Worm (Caenorhabditis elegans) whole organism, L4 larva: ENCODE results near the gene C05B5.1.
A peak's percentile ranks its signal among the peaks of the same experiment; 100 is the strongest.

Experiments used
- F10B5.3 ChIP-seq: sonication (generic microtip); optimal IDR thresholded peaks from 2 replicates; lab custom pipeline; 2016; ENCODE audit warnings: mild to moderate bottlenecking, missing genetic modification characterization, missing compliant biosample characterization
- F26F4.8 ChIP-seq: fragments of 200-800 bp; sonication (Bioruptor generic); conservative IDR thresholded peaks from 2 replicates; pipeline ENCODE4 v1.3.6; 2022; ENCODE audit warnings: missing genetic modification characterization, missing compliant biosample characterization
- F49E8.2 ChIP-seq: sonication (generic microtip); optimal IDR thresholded peaks from 2 replicates; lab custom pipeline; 2016; ENCODE audit warnings: missing compliant biosample characterization, mild to moderate bottlenecking, missing genetic modification characterization, borderline replicate concordance
- Y105C5A.15 ChIP-seq: fragments of 200-800 bp; sonication (Bioruptor generic); IDR thresholded peaks from 2 replicates; pipeline ENCODE4 v1.3.6; 2022; ENCODE audit warnings: missing genetic modification characterization, missing compliant biosample characterization
- Y5F2A.4 ChIP-seq: fragments of 200-800 bp; sonication (Bioruptor generic); optimal IDR thresholded peaks from 2 replicates; lab custom pipeline; 2018; ENCODE audit warnings: mild to moderate bottlenecking, missing genetic modification characterization, missing compliant biosample characterization
- Y75B8A.6 ChIP-seq: fragments of 200-800 bp; sonication (Bioruptor generic); IDR thresholded peaks from 2 replicates; pipeline ENCODE4 v1.3.6; 2022; ENCODE audit warnings: missing genetic modification reagents, missing genetic modification characterization, missing compliant biosample characterization
- ZK546.5 ChIP-seq, 2 experiments: sonication (generic microtip); optimal IDR thresholded peaks; 2 replicates each; lab custom pipeline; 2017; ENCODE audit warnings: missing biosample characterization in 2 of 2, missing genetic modification characterization in 2 of 2
- aha-1 ChIP-seq: fragments of 150-350 bp; peaks from one replicate; lab custom pipeline; 2014; ENCODE audit warnings: missing biosample characterization, missing genetic modification characterization
- attf-4 ChIP-seq: sonication (generic microtip); optimal IDR thresholded peaks from 3 replicates; lab custom pipeline; 2017; ENCODE audit warnings: missing biosample characterization, missing genetic modification characterization
- ceh-32 ChIP-seq: sonication (generic microtip); optimal IDR thresholded peaks from 2 replicates; lab custom pipeline; 2016; ENCODE audit warnings: mild to moderate bottlenecking, missing genetic modification characterization, missing compliant biosample characterization; ENCODE audit not compliant: poor library complexity
- ceh-62 ChIP-seq: sonication (generic microtip); optimal IDR thresholded peaks from 2 replicates; lab custom pipeline; 2017; ENCODE audit warnings: missing biosample characterization, missing genetic modification characterization
- ceh-82 ChIP-seq: sonication (generic microtip); optimal IDR thresholded peaks from 2 replicates; lab custom pipeline; 2017; ENCODE audit warnings: missing biosample characterization, missing genetic modification characterization
- cey-2 ChIP-seq: sonication (generic microtip); optimal IDR thresholded peaks from 3 replicates; lab custom pipeline; 2017; ENCODE audit warnings: missing genetic modification characterization, mild to moderate bottlenecking, missing compliant biosample characterization, antibody characterized with exemption, borderline replicate concordance; ENCODE audit not compliant: insufficient read depth
- ctbp-1 ChIP-seq: fragments of 200-800 bp; sonication (Bioruptor generic); IDR thresholded peaks from 2 replicates; pipeline ENCODE4 v1.3.6; 2022; ENCODE audit warnings: missing genetic modification reagents, missing genetic modification characterization, missing compliant biosample characterization
- daf-12 ChIP-seq: fragments of 150-350 bp; optimal IDR thresholded peaks from 2 replicates; lab custom pipeline; 2014; ENCODE audit warnings: missing biosample characterization, missing genetic modification reagents, missing genetic modification characterization
- daf-16 ChIP-seq, 3 experiments: sonication (generic microtip); optimal IDR thresholded peaks; 2 replicates each; lab custom pipeline; 2016 to 2017; ENCODE audit warnings: missing genetic modification characterization in 3 of 3, missing genetic modification reagents in 3 of 3, mild to moderate bottlenecking in 2 of 3, missing compliant biosample characterization in 2 of 3, missing biosample characterization in 1 of 3, moderate library complexity in 1 of 3
- dmd-8 ChIP-seq: fragments of 200-800 bp; sonication (Bioruptor generic); IDR thresholded peaks from 2 replicates; pipeline ENCODE4 v1.3.6; 2022; ENCODE audit warnings: missing genetic modification characterization, missing compliant biosample characterization
- dmd-9 ChIP-seq: fragments of 200-800 bp; sonication (Bioruptor generic); IDR thresholded peaks from 2 replicates; pipeline ENCODE4 v1.3.6; 2022; ENCODE audit warnings: missing genetic modification reagents, missing genetic modification characterization, missing compliant biosample characterization
- dve-1 ChIP-seq: sonication (generic microtip); optimal IDR thresholded peaks from 2 replicates; lab custom pipeline; 2017; ENCODE audit warnings: antibody characterized with exemption, mild to moderate bottlenecking, missing genetic modification characterization, missing compliant biosample characterization; ENCODE audit not compliant: insufficient read depth
- egl-27 ChIP-seq: sonication (generic microtip); optimal IDR thresholded peaks from 3 replicates; lab custom pipeline; 2017; ENCODE audit warnings: missing biosample characterization, missing genetic modification reagents, missing genetic modification characterization
- fkh-10 ChIP-seq: fragments of 150-350 bp; optimal IDR thresholded peaks from 2 replicates; lab custom pipeline; 2014; ENCODE audit warnings: missing biosample characterization, missing genetic modification reagents, missing genetic modification characterization
- gei-8 ChIP-seq: fragments of 200-800 bp; sonication (Bioruptor generic); optimal IDR thresholded peaks from 2 replicates; lab custom pipeline; 2018; ENCODE audit warnings: mild to moderate bottlenecking, missing genetic modification characterization, missing compliant biosample characterization
- jun-1 ChIP-seq: fragments of 150-350 bp; optimal IDR thresholded peaks from 2 replicates; lab custom pipeline; 2014; ENCODE audit warnings: missing biosample characterization, missing genetic modification reagents, missing genetic modification characterization
- lim-7 ChIP-seq: fragments of 200-800 bp; sonication (Bioruptor generic); IDR thresholded peaks from 2 replicates; pipeline ENCODE4 v1.3.6; 2022; ENCODE audit warnings: missing genetic modification characterization, missing compliant biosample characterization
- lin-39 ChIP-seq: fragments of 150-350 bp; optimal IDR thresholded peaks from 2 replicates; lab custom pipeline; 2014; ENCODE audit warnings: missing biosample characterization, missing genetic modification reagents, missing genetic modification characterization
- lsy-2 ChIP-seq, 2 experiments: fragments of 150-350 bp in 1 of 2; sonication (generic microtip) in 1 of 2; optimal IDR thresholded peaks; 2 replicates each; lab custom pipeline; 2014 to 2017; ENCODE audit warnings: missing biosample characterization in 2 of 2, missing genetic modification characterization in 2 of 2
- madf-5 ChIP-seq, 2 experiments: fragments of 200-800 bp; sonication (Bioruptor generic); IDR thresholded peaks; 2 replicates each; pipeline ENCODE4 v1.3.6; 2022; ENCODE audit warnings: missing compliant biosample characterization in 2 of 2, missing genetic modification characterization in 2 of 2
- mdl-1 ChIP-seq, 2 experiments: fragments of 150-350 bp in 1 of 2; sonication (generic microtip) in 1 of 2; optimal IDR thresholded peaks; 2 replicates each; lab custom pipeline; 2014 to 2017; ENCODE audit warnings: missing biosample characterization in 2 of 2, missing genetic modification characterization in 2 of 2
- mes-2 ChIP-seq: sonication (generic microtip); optimal IDR thresholded peaks from 2 replicates; lab custom pipeline; 2016; ENCODE audit warnings: missing genotype, mild to moderate bottlenecking, missing genetic modification characterization, missing compliant biosample characterization; ENCODE audit not compliant: poor library complexity, severe bottlenecking
- mxl-2 ChIP-seq: fragments of 200-800 bp; sonication (Bioruptor generic); conservative IDR thresholded peaks from 2 replicates; pipeline ENCODE4 v1.3.6; 2022; ENCODE audit warnings: missing genetic modification reagents, missing genetic modification characterization, missing compliant biosample characterization
- nhr-10 ChIP-seq: fragments of 150-350 bp; optimal IDR thresholded peaks from 2 replicates; lab custom pipeline; 2014; ENCODE audit warnings: missing biosample characterization, missing genetic modification characterization
- nhr-25 ChIP-seq: sonication (generic microtip); optimal IDR thresholded peaks from 2 replicates; lab custom pipeline; 2017; ENCODE audit warnings: missing genetic modification characterization, mild to moderate bottlenecking, missing compliant biosample characterization, antibody characterized with exemption, moderate library complexity, borderline replicate concordance; ENCODE audit not compliant: insufficient read depth
- nhr-28 ChIP-seq: fragments of 150-350 bp; optimal IDR thresholded peaks from 2 replicates; lab custom pipeline; 2014; ENCODE audit warnings: missing biosample characterization, missing genetic modification characterization
- nhr-41 ChIP-seq: fragments of 200-800 bp; sonication (Bioruptor generic); IDR thresholded peaks from 2 replicates; pipeline ENCODE4 v1.3.6; 2022; ENCODE audit warnings: missing genetic modification reagents, missing genetic modification characterization, missing compliant biosample characterization
- nhr-48 ChIP-seq: sonication (generic microtip); optimal IDR thresholded peaks from 2 replicates; lab custom pipeline; 2016; ENCODE audit warnings: mild to moderate bottlenecking, missing genetic modification characterization, missing compliant biosample characterization
- nhr-6 ChIP-seq: fragments of 150-350 bp; optimal IDR thresholded peaks from 2 replicates; lab custom pipeline; 2014; ENCODE audit warnings: missing biosample characterization, missing genetic modification characterization
- pqm-1 ChIP-seq: sonication (generic microtip); optimal IDR thresholded peaks from 2 replicates; lab custom pipeline; 2017; ENCODE audit warnings: missing biosample characterization, missing genetic modification characterization
- spr-3 ChIP-seq: fragments of 200-800 bp; sonication (Bioruptor generic); optimal IDR thresholded peaks from 2 replicates; lab custom pipeline; 2018; ENCODE audit warnings: mild to moderate bottlenecking, missing genetic modification characterization, missing compliant biosample characterization
- zfp-2 ChIP-seq: sonication (generic microtip); optimal IDR thresholded peaks from 2 replicates; lab custom pipeline; 2016; ENCODE audit warnings: mild to moderate bottlenecking, missing genetic modification characterization, missing compliant biosample characterization
- zfp-3 ChIP-seq: fragments of 200-800 bp; sonication (Bioruptor generic); conservative IDR thresholded peaks from 2 replicates; pipeline ENCODE4 v1.3.6; 2022; ENCODE audit warnings: missing genetic modification reagents, missing genetic modification characterization, missing compliant biosample characterization
- zip-2 ChIP-seq: fragments of 150-350 bp; optimal IDR thresholded peaks from 2 replicates; lab custom pipeline; 2014; ENCODE audit warnings: missing biosample characterization, missing genetic modification characterization
- ztf-11 ChIP-seq: fragments of 150-350 bp; optimal IDR thresholded peaks from 2 replicates; lab custom pipeline; 2014; ENCODE audit warnings: missing biosample characterization, missing genetic modification characterization

C05B5.1 gene

ce11 chrIII:10001060-10001459 lies 12.8 kb upstream of the C05B5.1 start, which contains the start of gene C05B5.5:
Gene C05B5.5, plus strand, starts transcription at chrIII:10001360.
- TF ChIP-seq nhr-6 (peak; percentile 19), cey-2 (tag; lab: Kevin White, UChicago) (no peak), spr-3 (no peak), ctbp-1 (GFP tag; lab: Robert Waterston, UW) (no peak), zfp-3 (GFP tag; lab: Robert Waterston, UW) (no peak), jun-1 (tag; lab: Kevin White, UChicago) (no peak), ceh-62 (tag; lab: Kevin White, UChicago) (no peak), fkh-10 (GFP tag; lab: Kevin White, UChicago) (no peak), zip-2 (tag; lab: Kevin White, UChicago) (no peak), daf-16 (GFP tag; optimal IDR thresholded peaks at IDR 0.05; lab: Kevin White, UChicago) (no peak), daf-16 (tag; optimal IDR thresholded peaks at IDR 0.05; lab: Kevin White, UChicago) (peak; percentile 32), pqm-1 (tag; lab: Kevin White, UChicago) (peak; percentile 7), aha-1 (tag; lab: Kevin White, UChicago) (no peak), egl-27 (tag; lab: Kevin White, UChicago) (no peak), daf-12 (tag; lab: Kevin White, UChicago) (no peak), F49E8.2 (no peak), F26F4.8 (GFP tag; lab: Robert Waterston, UW) (no peak), Y75B8A.6 (GFP tag; lab: Robert Waterston, UW) (no peak)

- TF ChIP-seq lsy-2 (tag; optimal IDR thresholded peaks at IDR 0.05; lab: Kevin White, UChicago) (no peak), attf-4 (tag; lab: Kevin White, UChicago) (no peak)
- TF ChIP-seq, all 104 proteins: peak for 0
These were observed 12.2 kb upstream of the C05B5.1 start, which contains the start of gene C05B5.2 for ce11 chrIII:10000428-10000827. Gene C05B5.2, minus strand, starts transcription at chrIII:10000528.

ce11 chrIII:9999235-9999634 lies 11.0 kb upstream of the C05B5.1 start, which contains the start of gene C05B5.17:
Gene C05B5.17, minus strand, starts transcription at chrIII:9999335.
- TF ChIP-seq nhr-41 (GFP tag; lab: Robert Waterston, UW) (no peak), Y5F2A.4 (GFP tag; lab: Kevin White, UChicago) (no peak), spr-3 (no peak), ZK546.5 (tag; optimal IDR thresholded peaks at IDR 0.05; lab: Kevin White, UChicago) (no peak), lsy-2 (tag; optimal IDR thresholded peaks at IDR 0.05; lab: Kevin White, UChicago) (no peak), F49E8.2 (no peak), Y75B8A.6 (GFP tag; lab: Robert Waterston, UW) (no peak), ceh-82 (tag; lab: Kevin White, UChicago) (no peak), nhr-28 (no peak), mxl-2 (GFP tag; lab: Robert Waterston, UW) (no peak), lim-7 (no peak), gei-8 (GFP tag; lab: Kevin White, UChicago) (no peak)

ce11 chrIII:9997890-9998289 lies 9.6 kb upstream of the C05B5.1 start, which contains the start of gene pqn-8:
Gene pqn-8, minus strand, starts transcription at chrIII:9997990.
- TF ChIP-seq F10B5.3 = no peak
- no peak for TF ChIP-seq madf-5 (GFP tag; IDR thresholded peaks at IDR 0.05; lab: Robert Waterston, UW)
- TF ChIP-seq Y105C5A.15 = no peak
- no peak for TF ChIP-seq ceh-32 (tag; lab: Kevin White, UChicago)
- no peak for TF ChIP-seq mes-2 (tag; lab: Kevin White, UChicago)
- TF ChIP-seq dmd-9 (GFP tag; lab: Robert Waterston, UW) = no peak
- TF ChIP-seq dve-1 (tag; lab: Kevin White, UChicago) = no peak
- no peak for TF ChIP-seq dmd-8 (GFP tag; lab: Robert Waterston, UW)
- TF ChIP-seq lin-39 (tag; lab: Kevin White, UChicago) = no peak
- no peak for TF ChIP-seq zfp-2 (tag; lab: Kevin White, UChicago)
- no peak for TF ChIP-seq nhr-25 (tag; lab: Kevin White, UChicago)
- no peak for TF ChIP-seq zfp-3 (GFP tag; lab: Robert Waterston, UW)
- TF ChIP-seq ztf-11 (tag; lab: Kevin White, UChicago) = no peak
- TF ChIP-seq ceh-62 (tag; lab: Kevin White, UChicago) = no peak
- TF ChIP-seq nhr-48 (tag; lab: Kevin White, UChicago) = no peak
- no peak for TF ChIP-seq mdl-1 (tag; optimal IDR thresholded peaks at IDR 0.05; lab: Kevin White, UChicago)
- TF ChIP-seq nhr-10 (tag; lab: Kevin White, UChicago) = no peak
